Worm (Caenorhabditis elegans): ENCODE measurements around the gene czw-1.

Gene czw-1

DNA sequence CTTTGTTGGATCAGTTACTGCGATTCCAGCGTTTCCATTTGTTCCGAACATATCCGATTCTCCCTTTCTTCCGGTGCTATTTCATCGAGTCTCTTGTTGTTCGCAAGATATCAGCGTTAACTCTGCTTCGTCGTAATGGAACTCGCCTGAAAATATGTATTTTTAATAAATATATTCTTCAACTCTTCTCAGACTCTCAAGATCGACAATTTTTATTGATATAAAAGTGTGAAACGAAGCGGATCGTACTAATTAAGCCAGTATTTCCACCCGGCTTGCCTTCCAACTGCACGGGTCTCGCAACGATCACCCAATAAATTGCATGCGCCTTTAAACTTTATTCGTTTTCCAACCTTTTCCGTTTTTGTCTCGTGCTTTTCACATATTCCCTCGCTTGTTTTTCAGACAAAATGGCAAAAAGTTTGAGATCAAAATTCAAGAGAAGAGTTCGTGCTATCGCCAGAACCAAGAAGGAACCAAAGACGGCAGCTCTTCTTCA, 22.6 kb downstream of the czw-1 start, which contains the start of the genes xpo-3 and C49H3.3:
Gene xpo-3 (minus strand): TSS at position 51 of the 499 bp plus-strand sequence.
Gene C49H3.3 (plus strand): TSS at position 369 of the 499 bp plus-strand sequence.
- TF ChIP-seq T20F7.1 (GFP tag; optimal IDR thresholded peaks at IDR 0.05): no peak
- TF ChIP-seq dve-1 (tag; optimal IDR thresholded peaks at IDR 0.05; ENCODE audit: insufficient read depth): peak; percentile 38
- TF ChIP-seq unc-130 (GFP tag; optimal IDR thresholded peaks at IDR 0.05): no peak
- 0 out of 2 replicates have a peak, but pooled peaks have one; percentile 22 for TF ChIP-seq lin-38 (GFP tag; IDR thresholded peaks at IDR 0.05)
- peak in 1 of 2 experiments; percentile 82 for TF ChIP-seq lsy-2 (tag; optimal IDR thresholded peaks at IDR 0.05)
- TF ChIP-seq nhr-111 (GFP tag; optimal IDR thresholded peaks at IDR 0.05): no peak
- no peak for TF ChIP-seq zfp-3 (GFP tag; conservative IDR thresholded peaks at IDR 0.05)
- TF ChIP-seq mdl-1 (tag; optimal IDR thresholded peaks at IDR 0.05): peak in 1 of 2 experiments; percentile 54
- TF ChIP-seq mes-2 (tag; optimal IDR thresholded peaks at IDR 0.05; ENCODE audit: poor library complexity, severe bottlenecking): peak; percentile 65
- peak; percentile 52 for TF ChIP-seq mep-1 (tag; optimal IDR thresholded peaks at IDR 0.05)
- TF ChIP-seq aha-1 (tag): peak; percentile 51
- TF ChIP-seq hlh-11 (tag; optimal IDR thresholded peaks at IDR 0.05): peak; percentile 27
- TF ChIP-seq sdz-12 (GFP tag; optimal IDR thresholded peaks at IDR 0.05): no peak
- no peak for TF ChIP-seq ceh-28 (tag; optimal IDR thresholded peaks at IDR 0.05)
- no peak for TF ChIP-seq mxl-3 (GFP tag; optimal IDR thresholded peaks at IDR 0.05)
- TF ChIP-seq F49E8.2 (tag; optimal IDR thresholded peaks at IDR 0.05; ENCODE audit: borderline replicate concordance): no peak
- TF ChIP-seq dpl-1 (GFP tag; optimal IDR thresholded peaks at IDR 0.05): peak; percentile 51
- peak; percentile 10 for TF ChIP-seq nhr-28 (tag; optimal IDR thresholded peaks at IDR 0.05)
- no peak for TF ChIP-seq snpc-1.2 (GFP tag; IDR thresholded peaks at IDR 0.05)
- peak; percentile 24 for TF ChIP-seq nhr-77 (tag; optimal IDR thresholded peaks at IDR 0.05)
- TF ChIP-seq jun-1 (tag; optimal IDR thresholded peaks at IDR 0.05): no peak
- no peak for TF ChIP-seq dmd-6 (GFP tag; IDR thresholded peaks at IDR 0.05)
- TF ChIP-seq dmd-9 (GFP tag; IDR thresholded peaks at IDR 0.05): no peak
- peak; percentile 15 for TF ChIP-seq rbr-2 (tag; optimal IDR thresholded peaks at IDR 0.05)
- no peak for TF ChIP-seq ceh-20 (GFP tag; IDR thresholded peaks at IDR 0.05)
- TF ChIP-seq Y5F2A.4 (GFP tag; optimal IDR thresholded peaks at IDR 0.05): no peak
- no peak for TF ChIP-seq snpc-4 (tag; optimal IDR thresholded peaks at IDR 0.05)
- TF ChIP-seq F26F4.8 (GFP tag; conservative IDR thresholded peaks at IDR 0.05): no peak
- TF ChIP-seq daf-16 (GFP tag; optimal IDR thresholded peaks at IDR 0.05): no peak
- TF ChIP-seq daf-16 (tag; optimal IDR thresholded peaks at IDR 0.05): peak; percentile 42
- no peak for TF ChIP-seq daf-12 (tag; optimal IDR thresholded peaks at IDR 0.05)
- no peak for TF ChIP-seq vab-7 (GFP tag; IDR thresholded peaks at IDR 0.05)
- TF ChIP-seq hlh-30 (tag; optimal IDR thresholded peaks at IDR 0.05; ENCODE audit: insufficient read depth): peak; percentile 80

DNA sequence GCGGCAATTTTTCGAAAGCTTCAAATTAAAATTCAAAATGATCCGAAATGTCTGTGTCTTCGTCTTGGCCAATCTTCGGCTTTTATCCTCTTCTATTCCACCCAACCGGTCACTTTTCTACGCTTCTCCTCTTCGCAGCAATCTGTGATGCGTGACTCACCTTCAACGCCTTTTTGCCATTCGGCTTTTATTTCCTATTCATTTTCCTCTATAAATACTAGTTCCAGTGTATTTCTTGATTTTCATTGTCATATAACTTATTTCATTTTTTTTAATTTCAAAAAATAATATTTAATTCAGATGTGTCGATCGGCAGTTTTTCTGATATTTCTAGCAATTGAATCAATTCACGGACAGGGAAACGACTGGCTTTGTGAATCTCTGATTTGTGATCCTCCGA, 26.5 kb downstream of the czw-1 start, which contains the start of gene C49H3.16:
Gene C49H3.16 (plus strand): TSS at position 301 of the 400 bp plus-strand sequence.
- TF ChIP-seq T20F7.1 (GFP tag; optimal IDR thresholded peaks at IDR 0.05) (no peak), unc-62 (GFP tag; optimal IDR thresholded peaks at IDR 0.05 in 1 of 2) (peak in 1 of 2 experiments; percentile 63), unc-62 (tag; optimal IDR thresholded peaks at IDR 0.05) (no peak), F10B5.3 (tag; optimal IDR thresholded peaks at IDR 0.05) (no peak), zfp-2 (tag; optimal IDR thresholded peaks at IDR 0.05) (no peak), nhr-25 (tag; optimal IDR thresholded peaks at IDR 0.05; ENCODE audit: borderline replicate concordance, insufficient read depth) (no peak), gei-8 (GFP tag; optimal IDR thresholded peaks at IDR 0.05) (no peak), nhr-76 (tag; optimal IDR thresholded peaks at IDR 0.05) (no peak)

All from whole organism, L4 larva.